Fruit fly (Drosophila melanogaster): ENCODE results near the gene CG13066.

Gene CG13066

DNA sequence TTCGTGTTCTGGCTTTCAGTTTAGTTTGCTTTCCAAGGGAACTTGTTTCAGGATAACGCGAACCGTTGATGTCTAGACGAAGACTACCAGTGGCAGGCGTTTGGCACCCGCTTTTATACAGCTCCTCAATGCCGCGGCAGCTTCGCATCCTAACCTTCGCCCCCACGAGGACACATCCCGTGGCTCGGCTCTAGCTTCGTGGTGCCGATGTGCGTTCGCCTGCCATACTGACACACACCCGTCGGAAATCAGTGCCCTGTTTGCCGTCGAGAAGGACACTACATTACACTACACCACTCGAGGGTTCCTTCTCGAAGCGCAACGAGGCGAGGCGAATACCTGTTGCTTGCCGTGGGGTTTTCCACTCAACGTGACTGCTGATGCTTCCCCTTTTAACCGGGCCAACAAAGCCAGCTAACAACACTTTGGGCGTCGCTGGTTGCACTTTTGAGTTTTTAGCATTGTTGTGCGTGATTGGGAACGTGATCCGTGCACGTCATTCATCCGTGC lies 15.5 kb upstream of the CG13066 start, which contains the start of gene CG13054:
TSS of gene CG13054 (minus strand) at position 74 of the 510 bp plus-strand sequence.
- no peak for TF ChIP-seq fd85E (GFP tag; optimal IDR thresholded peaks at IDR 0.05)
- TF ChIP-seq Met (GFP tag; optimal IDR thresholded peaks at IDR 0.05), result no peak

DNA sequence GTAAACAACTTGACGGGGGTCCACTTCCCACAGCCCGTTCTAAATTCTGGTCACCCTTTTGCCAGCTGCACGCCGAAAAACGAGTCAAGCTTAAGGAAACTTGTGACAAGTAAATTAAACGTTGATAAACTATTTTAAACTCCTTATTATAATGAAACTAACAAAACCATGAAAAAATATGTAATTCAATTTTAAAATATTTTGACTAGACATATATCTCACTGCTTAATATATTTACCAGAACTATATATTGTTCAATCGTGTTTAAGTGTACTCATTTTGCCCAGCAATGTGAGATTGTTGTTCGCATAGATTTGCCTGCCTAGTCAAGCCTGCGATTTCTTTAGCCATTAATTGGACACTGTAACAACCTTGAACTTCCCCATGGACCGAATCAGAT lies 13.2 kb upstream of the CG13066 start, which contains the start of gene CG13053:
TSS of gene CG13053 (minus strand) at position 171 of the 400 bp plus-strand sequence.
- TF ChIP-seq ss (GFP tag; optimal IDR thresholded peaks at IDR 0.05) (peak; percentile 50 to 73), acj6 (GFP tag; optimal IDR thresholded peaks at IDR 0.05) (peak; percentile 23), Eip93F (GFP tag; optimal IDR thresholded peaks at IDR 0.05) (no peak), Lpt (GFP tag; optimal IDR thresholded peaks at IDR 0.05) (no peak), achi (GFP tag; optimal IDR thresholded peaks at IDR 0.05) (peak; percentile 20), CG3919 (GFP tag; optimal IDR thresholded peaks at IDR 0.05) (peak; percentile 46), dac (GFP tag; optimal IDR thresholded peaks at IDR 0.05) (no peak), CG16779 (tag; optimal IDR thresholded peaks at IDR 0.05) (peak; percentile 10), CG10631 (GFP tag; optimal IDR thresholded peaks at IDR 0.05) (peak; percentile 64), Ets96B (tag; optimal IDR thresholded peaks at IDR 0.05) (peak; percentile 82), OdsH (GFP tag; optimal IDR thresholded peaks at IDR 0.05) (peak; percentile 8), CG6808 (GFP tag; optimal IDR thresholded peaks at IDR 0.05) (peak; percentile 77), CG8119 (GFP tag; IDR thresholded peaks at IDR 0.05) (peak; percentile 28; the same call in 1 of the 3 replicates), CG9139 (GFP tag; optimal IDR thresholded peaks at IDR 0.05) (peak; percentile 6), vri (GFP tag; optimal IDR thresholded peaks at IDR 0.05) (no peak), CG6163 (GFP tag; IDR thresholded peaks at IDR 0.05) (peak; percentile 31; the same call in 1 of the 3 replicates), Eip75B (GFP tag; optimal IDR thresholded peaks at IDR 0.05) (peak; percentile 58), CG31627 (GFP tag; optimal IDR thresholded peaks at IDR 0.05) (no peak), Eip78C (GFP tag) (peak; percentile 89), Sox15 (GFP tag; optimal IDR thresholded peaks at IDR 0.05) (no peak), salr (GFP tag; optimal IDR thresholded peaks at IDR 0.05) (peak in 1 of 2 experiments; percentile 25), CG3032 (tag; optimal IDR thresholded peaks at IDR 0.05) (peak; percentile 74), dsx (GFP tag; optimal IDR thresholded peaks at IDR 0.05; ENCODE audit: poor library complexity, severe bottlenecking) (peak; percentile 85), CG10669 (GFP tag; optimal IDR thresholded peaks at IDR 0.05) (peak; percentile 67), Sox14 (GFP tag; optimal IDR thresholded peaks at IDR 0.05) (no peak), fd59A (GFP tag; optimal IDR thresholded peaks at IDR 0.05) (peak; percentile 62), Gug (GFP tag; IDR thresholded peaks at IDR 0.05) (no peak), CG8319 (GFP tag; optimal IDR thresholded peaks at IDR 0.05) (no peak), spab (GFP tag; optimal IDR thresholded peaks at IDR 0.05) (peak; percentile 71)

DNA sequence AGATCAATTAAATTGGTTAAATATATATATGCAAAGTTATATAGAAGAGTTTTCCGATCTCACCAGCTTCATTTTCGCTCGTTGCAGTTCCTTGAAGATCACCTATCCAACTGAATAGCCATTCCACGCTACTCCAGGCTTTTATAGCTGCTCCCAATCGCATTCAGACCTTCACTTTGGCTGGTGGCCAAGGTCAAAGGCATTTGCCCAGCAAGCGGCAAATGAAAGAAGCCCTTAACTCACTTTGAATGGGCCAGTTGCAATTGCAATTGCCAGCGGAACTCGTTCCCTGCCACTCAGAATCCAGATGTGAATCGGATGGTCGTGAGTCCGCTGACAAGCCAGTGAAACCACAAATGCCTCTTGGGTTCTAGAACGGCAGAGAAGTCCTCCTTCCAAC lies 11.2 kb upstream of the CG13066 start, which contains the start of gene CG34247:
TSS of gene CG34247 (minus strand) at position 101 of the 400 bp plus-strand sequence.
- TF ChIP-seq CG34406 (GFP tag; optimal IDR thresholded peaks at IDR 0.05) (no peak), CG32006 (GFP tag; optimal IDR thresholded peaks at IDR 0.05) (no peak), pdm3 (GFP tag; optimal IDR thresholded peaks at IDR 0.05) (no peak), fd85E (GFP tag; optimal IDR thresholded peaks at IDR 0.05) (no peak), CG10631 (GFP tag; optimal IDR thresholded peaks at IDR 0.05) (no peak), svp (GFP tag) (no peak), cyc (GFP tag; optimal IDR thresholded peaks at IDR 0.05) (no peak), Hr38 (GFP tag; optimal IDR thresholded peaks at IDR 0.05) (no peak), CG11902 (GFP tag; optimal IDR thresholded peaks at IDR 0.05) (no peak)

All from whole organism, prepupa.